Fruit fly (Drosophila melanogaster): Measurements from ENCODE around the gene CG42592.
A peak's percentile ranks its signal among the peaks of the same experiment; 100 is the strongest.

Gene CG42592

dm6 chr3R:29868676-29869349, 32.7 kb upstream of the CG42592 start, which contains the start of gene Zip99C:
TSS of gene Zip99C (minus strand) at chr3R:29868895.
- TF ChIP-seq CG7045 (GFP tag; optimal IDR thresholded peaks at IDR 0.05): peak; percentile 14
- TF ChIP-seq CG1620 (GFP tag; optimal IDR thresholded peaks at IDR 0.05): peak; percentile 57
- TF ChIP-seq kay (GFP tag; ENCODE audit: borderline replicate concordance): peak; percentile 100
- TF ChIP-seq bab1 (GFP tag; optimal IDR thresholded peaks at IDR 0.05): peak; percentile 28
- peak; percentile 32 for TF ChIP-seq pad (GFP tag; optimal IDR thresholded peaks at IDR 0.05)
- TF ChIP-seq CG11617 (GFP tag; optimal IDR thresholded peaks at IDR 0.05): peak; percentile 36
- TF ChIP-seq toe (GFP tag; optimal IDR thresholded peaks at IDR 0.05): no peak
- TF ChIP-seq CG7101 (tag; optimal IDR thresholded peaks at IDR 0.05): peak; percentile 21
- peak; percentile 90 for TF ChIP-seq Mnt (GFP tag; optimal IDR thresholded peaks at IDR 0.05)
- no peak for TF ChIP-seq CG5204 (GFP tag; optimal IDR thresholded peaks at IDR 0.05)
- TF ChIP-seq cnc (optimal IDR thresholded peaks at IDR 0.05): no peak
- TF ChIP-seq ovo (GFP tag; optimal IDR thresholded peaks at IDR 0.05): peak; percentile 20
- peak; percentile 29 for TF ChIP-seq CG14711 (tag; optimal IDR thresholded peaks at IDR 0.05)
- TF ChIP-seq Clk (GFP tag; optimal IDR thresholded peaks at IDR 0.05): no peak
- TF ChIP-seq tj (GFP tag; optimal IDR thresholded peaks at IDR 0.05): no peak
- TF ChIP-seq Crg-1 (GFP tag; optimal IDR thresholded peaks at IDR 0.05): peak; percentile 1
- TF ChIP-seq Hr96 (GFP tag; optimal IDR thresholded peaks at IDR 0.05): no peak
- TF ChIP-seq CG33017 (tag; optimal IDR thresholded peaks at IDR 0.05): no peak
- TF ChIP-seq CG12768 (GFP tag; optimal IDR thresholded peaks at IDR 0.05): no peak
- TF ChIP-seq cic (GFP tag; optimal IDR thresholded peaks at IDR 0.05): peak; percentile 42

- TF ChIP-seq CG12768 (GFP tag; optimal IDR thresholded peaks at IDR 0.05) (no peak), Crg-1 (GFP tag; optimal IDR thresholded peaks at IDR 0.05) (no peak), bab1 (GFP tag; optimal IDR thresholded peaks at IDR 0.05) (no peak), CG7045 (GFP tag; optimal IDR thresholded peaks at IDR 0.05) (no peak), Mnt (GFP tag; optimal IDR thresholded peaks at IDR 0.05) (no peak), pad (GFP tag; optimal IDR thresholded peaks at IDR 0.05) (no peak), CG1620 (GFP tag; optimal IDR thresholded peaks at IDR 0.05) (no peak), Hr96 (GFP tag; optimal IDR thresholded peaks at IDR 0.05) (no peak), toe (GFP tag; optimal IDR thresholded peaks at IDR 0.05) (no peak), Clk (GFP tag; optimal IDR thresholded peaks at IDR 0.05) (no peak), CG14711 (tag; optimal IDR thresholded peaks at IDR 0.05) (no peak), CG7101 (tag; optimal IDR thresholded peaks at IDR 0.05) (no peak), CG5204 (GFP tag; optimal IDR thresholded peaks at IDR 0.05) (no peak), CG33017 (tag; optimal IDR thresholded peaks at IDR 0.05) (no peak), kay (GFP tag; ENCODE audit: borderline replicate concordance) (no peak), tj (GFP tag; optimal IDR thresholded peaks at IDR 0.05) (no peak), cic (GFP tag; optimal IDR thresholded peaks at IDR 0.05) (no peak), CG11617 (GFP tag; optimal IDR thresholded peaks at IDR 0.05) (no peak)
Measured at dm6 chr3R:29867895-29868294, 31.8 kb upstream of the CG42592 start.

DNA sequence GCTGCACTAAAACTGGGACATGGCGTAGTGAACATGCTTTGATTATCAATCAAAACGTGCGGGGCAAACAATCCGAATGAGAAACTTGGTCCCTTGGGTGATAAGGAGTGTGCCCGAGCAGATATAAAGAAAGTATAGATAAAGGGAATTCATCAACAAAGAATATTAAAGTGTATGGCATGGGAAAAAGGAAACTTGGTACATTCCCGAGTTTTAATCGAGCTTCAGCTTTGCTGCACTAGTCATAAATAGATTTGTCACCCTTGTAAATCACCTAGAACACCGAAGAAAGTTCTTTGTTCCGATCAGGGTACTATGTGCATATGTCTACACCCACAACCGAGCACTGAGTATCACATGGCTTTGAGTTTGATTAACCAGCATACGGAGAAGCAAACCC, 31.4 kb upstream of the CG42592 start:
- TF ChIP-seq Hr96 (GFP tag; optimal IDR thresholded peaks at IDR 0.05): no peak
- TF ChIP-seq cic (GFP tag; optimal IDR thresholded peaks at IDR 0.05): peak; percentile 26
- no peak for TF ChIP-seq CG12768 (GFP tag; optimal IDR thresholded peaks at IDR 0.05)
- no peak for TF ChIP-seq Clk (GFP tag; optimal IDR thresholded peaks at IDR 0.05)
- no peak for TF ChIP-seq CG7045 (GFP tag; optimal IDR thresholded peaks at IDR 0.05)
- no peak for TF ChIP-seq ovo (GFP tag; optimal IDR thresholded peaks at IDR 0.05)
- TF ChIP-seq Mnt (GFP tag; optimal IDR thresholded peaks at IDR 0.05): peak; percentile 7
- TF ChIP-seq cnc (optimal IDR thresholded peaks at IDR 0.05): no peak

DNA sequence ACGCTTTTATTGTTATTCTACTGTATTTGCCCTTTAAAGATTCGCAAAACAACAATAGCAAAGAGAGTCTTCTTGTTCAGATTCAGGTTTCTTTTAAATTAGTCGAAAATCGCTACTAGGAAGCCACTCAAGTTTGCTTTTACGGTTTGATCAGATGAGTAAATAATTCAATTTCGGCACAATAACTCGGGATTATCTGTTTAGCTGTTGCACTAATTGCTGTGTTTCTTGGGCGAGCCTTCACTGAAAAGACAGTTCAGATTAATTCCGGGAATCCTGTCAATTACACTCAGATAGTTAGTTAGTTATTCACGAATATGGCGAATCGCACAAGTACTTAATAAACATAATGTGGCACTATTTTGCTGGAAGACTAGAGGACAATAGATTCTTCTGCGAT, 30.6 kb upstream of the CG42592 start:
- no peak for TF ChIP-seq cic (GFP tag; optimal IDR thresholded peaks at IDR 0.05)
- TF ChIP-seq CG1620 (GFP tag; optimal IDR thresholded peaks at IDR 0.05): no peak
- TF ChIP-seq CG11617 (GFP tag; optimal IDR thresholded peaks at IDR 0.05): no peak
- no peak for TF ChIP-seq pad (GFP tag; optimal IDR thresholded peaks at IDR 0.05)
- no peak for TF ChIP-seq CG7101 (tag; optimal IDR thresholded peaks at IDR 0.05)
- TF ChIP-seq kay (GFP tag; ENCODE audit: borderline replicate concordance): no peak
- TF ChIP-seq cnc (optimal IDR thresholded peaks at IDR 0.05): no peak
- no peak for TF ChIP-seq tj (GFP tag; optimal IDR thresholded peaks at IDR 0.05)
- TF ChIP-seq CG7045 (GFP tag; optimal IDR thresholded peaks at IDR 0.05): no peak
- no peak for TF ChIP-seq CG5204 (GFP tag; optimal IDR thresholded peaks at IDR 0.05)

DNA sequence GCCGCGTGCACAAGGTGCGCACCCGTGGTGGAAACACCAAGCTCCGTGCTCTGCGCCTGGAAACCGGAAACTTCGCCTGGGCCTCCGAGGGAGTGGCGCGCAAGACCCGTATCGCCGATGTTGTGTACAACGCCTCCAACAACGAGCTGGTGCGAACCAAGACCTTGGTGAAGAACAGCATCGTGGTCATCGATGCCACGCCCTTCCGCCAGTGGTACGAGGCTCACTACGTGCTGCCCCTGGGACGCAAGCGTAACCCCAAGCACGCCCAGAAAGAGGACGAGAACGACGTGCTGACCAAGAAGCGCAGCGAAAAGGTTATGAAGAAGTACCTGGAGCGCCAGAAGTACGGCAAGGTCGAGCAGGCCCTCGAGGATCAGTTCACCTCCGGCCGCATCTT, 26.7 kb upstream of the CG42592 start:
- no peak for TF ChIP-seq CG7045 (GFP tag; optimal IDR thresholded peaks at IDR 0.05)
- no peak for TF ChIP-seq Clk (GFP tag; optimal IDR thresholded peaks at IDR 0.05)
- TF ChIP-seq cic (GFP tag; optimal IDR thresholded peaks at IDR 0.05): no peak
- TF ChIP-seq CG5204 (GFP tag; optimal IDR thresholded peaks at IDR 0.05): no peak
- no peak for TF ChIP-seq pad (GFP tag; optimal IDR thresholded peaks at IDR 0.05)

DNA sequence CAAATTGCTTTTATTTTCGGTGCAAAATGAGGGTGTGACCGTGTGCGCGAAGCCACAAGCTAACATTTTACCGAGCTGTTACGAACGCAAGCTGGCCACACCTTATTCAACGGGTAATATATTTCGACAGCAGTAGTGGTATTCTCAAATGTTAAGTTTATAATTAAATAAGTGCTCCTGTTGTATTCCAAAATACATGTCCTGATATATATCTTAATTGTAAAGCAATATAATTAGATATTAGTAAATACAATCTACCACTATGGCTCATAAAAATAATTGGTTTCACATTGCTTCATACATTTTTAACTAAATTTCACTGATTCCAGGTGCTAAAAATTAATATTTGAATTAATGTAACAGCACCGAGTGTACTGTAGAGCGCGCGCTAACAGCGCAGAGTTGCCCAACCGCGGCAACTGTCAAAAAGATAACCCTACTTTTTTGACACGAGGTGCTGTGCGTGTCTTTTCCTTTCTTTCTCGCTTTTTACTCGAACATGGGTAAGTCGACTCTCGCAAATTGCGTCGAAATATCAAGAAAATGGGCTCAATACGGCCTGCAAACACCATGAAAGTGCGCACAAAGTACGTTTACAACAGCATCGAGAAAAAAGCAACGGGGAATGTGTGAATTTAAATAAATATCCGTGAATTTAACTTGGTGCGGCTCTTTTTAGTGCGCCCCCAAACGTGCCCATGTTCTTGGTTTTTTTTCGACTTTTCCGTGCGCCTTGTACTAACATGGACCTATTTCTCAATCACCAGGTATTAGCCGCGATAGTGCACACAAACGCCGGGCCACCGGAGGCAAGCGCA, 25.6 kb upstream of the CG42592 start, which contains the start of the genes CG15514 and RpS8:
TSS of gene CG15514 (minus strand) at position 63 of the 818 bp plus-strand sequence.
TSS of gene RpS8 (plus strand) at position 151 of the 818 bp plus-strand sequence.
- TF ChIP-seq pad (GFP tag; optimal IDR thresholded peaks at IDR 0.05): peak; percentile 70
- TF ChIP-seq Mnt (GFP tag; optimal IDR thresholded peaks at IDR 0.05): peak; percentile 90
- peak; percentile 85 for TF ChIP-seq CG11617 (GFP tag; optimal IDR thresholded peaks at IDR 0.05)
- peak; percentile 6 for TF ChIP-seq Clk (GFP tag; optimal IDR thresholded peaks at IDR 0.05)
- peak; percentile 4 for TF ChIP-seq cic (GFP tag; optimal IDR thresholded peaks at IDR 0.05)
- TF ChIP-seq CG7045 (GFP tag; optimal IDR thresholded peaks at IDR 0.05): peak; percentile 66
- TF ChIP-seq cnc (optimal IDR thresholded peaks at IDR 0.05): no peak
- no peak for TF ChIP-seq toe (GFP tag; optimal IDR thresholded peaks at IDR 0.05)
- TF ChIP-seq CG5204 (GFP tag; optimal IDR thresholded peaks at IDR 0.05): no peak
- TF ChIP-seq ovo (GFP tag; optimal IDR thresholded peaks at IDR 0.05): peak; percentile 70
- no peak for TF ChIP-seq Hr96 (GFP tag; optimal IDR thresholded peaks at IDR 0.05)
- TF ChIP-seq kay (GFP tag; ENCODE audit: borderline replicate concordance): no peak
- TF ChIP-seq CG14711 (tag; optimal IDR thresholded peaks at IDR 0.05): peak; percentile 41
- peak; percentile 79 for TF ChIP-seq CG33017 (tag; optimal IDR thresholded peaks at IDR 0.05)
- peak; percentile 38 for TF ChIP-seq tj (GFP tag; optimal IDR thresholded peaks at IDR 0.05)
- peak; percentile 77 for TF ChIP-seq CG7101 (tag; optimal IDR thresholded peaks at IDR 0.05)
- peak; percentile 51 for TF ChIP-seq bab1 (GFP tag; optimal IDR thresholded peaks at IDR 0.05)
- TF ChIP-seq CG12768 (GFP tag; optimal IDR thresholded peaks at IDR 0.05): peak; percentile 63
- peak; percentile 57 for TF ChIP-seq Crg-1 (GFP tag; optimal IDR thresholded peaks at IDR 0.05)
- peak; percentile 41 for TF ChIP-seq CG1620 (GFP tag; optimal IDR thresholded peaks at IDR 0.05)

Data from whole organism, adult.